Worm (Caenorhabditis elegans) whole organism, L2 larva: ENCODE data around the gene chin-1.

Experiments
- aly-2 ChIP-seq: fragments of 150-350 bp; optimal IDR thresholded peaks from 2 replicates; lab custom pipeline; 2014; ENCODE audit warnings: missing biosample characterization, missing genetic modification characterization
- egl-27 ChIP-seq: sonication (generic microtip); optimal IDR thresholded peaks from 3 replicates; lab custom pipeline; 2017; ENCODE audit warnings: missing biosample characterization, missing genetic modification reagents, missing genetic modification characterization
- elt-3 ChIP-seq: sonication (generic microtip); optimal IDR thresholded peaks from 2 replicates; lab custom pipeline; 2017; ENCODE audit warnings: missing biosample characterization, missing genetic modification characterization
- fos-1 ChIP-seq: fragments of 150-350 bp; optimal IDR thresholded peaks from 2 replicates; lab custom pipeline; 2014; ENCODE audit warnings: missing biosample characterization, missing genetic modification characterization
- lin-13 ChIP-seq: fragments of 150-350 bp; optimal IDR thresholded peaks from 2 replicates; lab custom pipeline; 2014; ENCODE audit warnings: missing biosample characterization, missing genetic modification reagents, missing genetic modification characterization
- lsy-2 ChIP-seq, 2 experiments: fragments of 150-350 bp in 1 of 2; sonication (generic microtip) in 1 of 2; optimal IDR thresholded peaks; 2 replicates each; lab custom pipeline; 2014 to 2017; ENCODE audit warnings: missing biosample characterization in 2 of 2, missing genetic modification characterization in 2 of 2
- sem-4 ChIP-seq: fragments of 150-350 bp; optimal IDR thresholded peaks from 2 replicates; lab custom pipeline; 2014; ENCODE audit warnings: missing biosample characterization, missing genetic modification reagents, missing genetic modification characterization

ce11 chrIII:1028233-1028632, 8.8 kb downstream of the chin-1 start:
- TF ChIP-seq fos-1, result peak; percentile 88
- no peak for TF ChIP-seq lin-13 (GFP tag; lab: Kevin White, UChicago)
- no peak for TF ChIP-seq egl-27
- TF ChIP-seq lsy-2 (tag; optimal IDR thresholded peaks at IDR 0.05; lab: Kevin White, UChicago), result no peak
- no peak for TF ChIP-seq sem-4 (tag; lab: Kevin White, UChicago)
- TF ChIP-seq aly-2 (tag; lab: Kevin White, UChicago), result no peak
- TF ChIP-seq elt-3, result no peak
